Worm (Caenorhabditis elegans) whole organism, L4 larva: Measurements from ENCODE around the gene fbxb-15.
"Not testable (repeated sequence)": the region's sequence is repeated elsewhere in the genome, so short reads cannot be mapped to it uniquely, and the experiment has no call there.

Experiments used
- F26F4.8 ChIP-seq: fragments of 200-800 bp; sonication (Bioruptor generic); conservative IDR thresholded peaks from 2 replicates; pipeline ENCODE4 v1.3.6; 2022; ENCODE audit warnings: missing genetic modification characterization, missing compliant biosample characterization
- F37D6.2 ChIP-seq: sonication (generic microtip); optimal IDR thresholded peaks from 2 replicates; lab custom pipeline; 2016; ENCODE audit warnings: mild to moderate bottlenecking, missing genetic modification characterization, missing compliant biosample characterization
- F44E2.7 ChIP-seq: fragments of 200-800 bp; sonication (Bioruptor generic); IDR thresholded peaks from 2 replicates; pipeline ENCODE4 v2.1.2; 2022; ENCODE audit warnings: missing genetic modification characterization, missing compliant biosample characterization
- T26A8.4 ChIP-seq: fragments of 200-800 bp; sonication (Bioruptor generic); IDR thresholded peaks from 2 replicates; pipeline ENCODE4 v1.3.6; 2022; ENCODE audit warnings: missing genetic modification characterization, missing compliant biosample characterization
- Y48G9A.11 ChIP-seq: fragments of 200-800 bp; sonication (Bioruptor generic); IDR thresholded peaks from 2 replicates; pipeline ENCODE4 v1.3.6; 2022; ENCODE audit warnings: missing genetic modification reagents, missing genetic modification characterization, missing compliant biosample characterization
- ZK337.2 ChIP-seq: fragments of 200-800 bp; sonication (Bioruptor generic); IDR thresholded peaks from 2 replicates; pipeline ENCODE4 v1.3.6; 2022; ENCODE audit warnings: missing genetic modification reagents, missing genetic modification characterization, missing compliant biosample characterization
- ZK546.5 ChIP-seq, 2 experiments: sonication (generic microtip); optimal IDR thresholded peaks; 2 replicates each; lab custom pipeline; 2017; ENCODE audit warnings: missing biosample characterization in 2 of 2, missing genetic modification characterization in 2 of 2
- aly-2 ChIP-seq: sonication (generic microtip); optimal IDR thresholded peaks from 2 replicates; lab custom pipeline; 2018; ENCODE audit warnings: missing biosample characterization, missing genetic modification characterization
- ceh-20 ChIP-seq: fragments of 200-800 bp; sonication (Bioruptor generic); IDR thresholded peaks from 2 replicates; pipeline ENCODE4 v1.3.6; 2022; ENCODE audit warnings: missing genetic modification reagents, missing genetic modification characterization, missing compliant biosample characterization
- ceh-62 ChIP-seq: sonication (generic microtip); optimal IDR thresholded peaks from 2 replicates; lab custom pipeline; 2017; ENCODE audit warnings: missing biosample characterization, missing genetic modification characterization
- ceh-82 ChIP-seq: sonication (generic microtip); optimal IDR thresholded peaks from 2 replicates; lab custom pipeline; 2017; ENCODE audit warnings: missing biosample characterization, missing genetic modification characterization
- cey-2 ChIP-seq: sonication (generic microtip); optimal IDR thresholded peaks from 3 replicates; lab custom pipeline; 2017; ENCODE audit warnings: missing genetic modification characterization, mild to moderate bottlenecking, missing compliant biosample characterization, antibody characterized with exemption, borderline replicate concordance; ENCODE audit not compliant: insufficient read depth
- ctbp-1 ChIP-seq: fragments of 200-800 bp; sonication (Bioruptor generic); IDR thresholded peaks from 2 replicates; pipeline ENCODE4 v1.3.6; 2022; ENCODE audit warnings: missing genetic modification reagents, missing genetic modification characterization, missing compliant biosample characterization
- daf-16 ChIP-seq, 3 experiments: sonication (generic microtip); optimal IDR thresholded peaks; 2 replicates each; lab custom pipeline; 2016 to 2017; ENCODE audit warnings: missing genetic modification characterization in 3 of 3, missing genetic modification reagents in 3 of 3, mild to moderate bottlenecking in 2 of 3, missing compliant biosample characterization in 2 of 3, missing biosample characterization in 1 of 3, moderate library complexity in 1 of 3
- dmd-8 ChIP-seq: fragments of 200-800 bp; sonication (Bioruptor generic); IDR thresholded peaks from 2 replicates; pipeline ENCODE4 v1.3.6; 2022; ENCODE audit warnings: missing genetic modification characterization, missing compliant biosample characterization
- dmd-9 ChIP-seq: fragments of 200-800 bp; sonication (Bioruptor generic); IDR thresholded peaks from 2 replicates; pipeline ENCODE4 v1.3.6; 2022; ENCODE audit warnings: missing genetic modification reagents, missing genetic modification characterization, missing compliant biosample characterization
- dve-1 ChIP-seq: sonication (generic microtip); optimal IDR thresholded peaks from 2 replicates; lab custom pipeline; 2017; ENCODE audit warnings: antibody characterized with exemption, mild to moderate bottlenecking, missing genetic modification characterization, missing compliant biosample characterization; ENCODE audit not compliant: insufficient read depth
- egl-43 ChIP-seq: fragments of 200-800 bp; sonication (Bioruptor generic); IDR thresholded peaks from 2 replicates; pipeline ENCODE4 v1.3.6; 2022; ENCODE audit warnings: missing genetic modification reagents, missing genetic modification characterization, missing compliant biosample characterization
- fkh-10 ChIP-seq: fragments of 150-350 bp; optimal IDR thresholded peaks from 2 replicates; lab custom pipeline; 2014; ENCODE audit warnings: missing biosample characterization, missing genetic modification reagents, missing genetic modification characterization
- fos-1 ChIP-seq: fragments of 150-350 bp; optimal IDR thresholded peaks from 2 replicates; lab custom pipeline; 2014; ENCODE audit warnings: missing biosample characterization, missing genetic modification characterization
- hlh-30 ChIP-seq: sonication (generic microtip); optimal IDR thresholded peaks from 2 replicates; lab custom pipeline; 2017; ENCODE audit warnings: antibody characterized with exemption, mild to moderate bottlenecking, missing genetic modification characterization, missing compliant biosample characterization; ENCODE audit not compliant: insufficient read depth
- jun-1 ChIP-seq: fragments of 150-350 bp; optimal IDR thresholded peaks from 2 replicates; lab custom pipeline; 2014; ENCODE audit warnings: missing biosample characterization, missing genetic modification reagents, missing genetic modification characterization
- lin-1 ChIP-seq: fragments of 200-800 bp; sonication (Bioruptor generic); IDR thresholded peaks from 2 replicates; pipeline ENCODE4 v1.3.6; 2022; ENCODE audit warnings: missing genetic modification reagents, missing genetic modification characterization, missing compliant biosample characterization
- lin-15B ChIP-seq: fragments of 150-350 bp; sonication (generic microtip); optimal IDR thresholded peaks from 3 replicates; lab custom pipeline; 2014; ENCODE audit warnings: missing biosample characterization, missing genetic modification characterization
- lir-3 ChIP-seq: sonication (generic microtip); optimal IDR thresholded peaks from 2 replicates; lab custom pipeline; 2016; ENCODE audit warnings: mild to moderate bottlenecking, missing genetic modification characterization, missing compliant biosample characterization
- madf-5 ChIP-seq, 2 experiments: fragments of 200-800 bp; sonication (Bioruptor generic); IDR thresholded peaks; 2 replicates each; pipeline ENCODE4 v1.3.6; 2022; ENCODE audit warnings: missing compliant biosample characterization in 2 of 2, missing genetic modification characterization in 2 of 2
- mxl-3 ChIP-seq: fragments of 200-800 bp; sonication (Bioruptor generic); optimal IDR thresholded peaks from 2 replicates; lab custom pipeline; 2018; ENCODE audit warnings: mild to moderate bottlenecking, missing genetic modification characterization, missing compliant biosample characterization
- nhr-111 ChIP-seq: fragments of 200-800 bp; sonication (Bioruptor generic); optimal IDR thresholded peaks from 2 replicates; lab custom pipeline; 2018; ENCODE audit warnings: mild to moderate bottlenecking, missing genetic modification characterization, missing compliant biosample characterization
- nhr-28 ChIP-seq: fragments of 150-350 bp; optimal IDR thresholded peaks from 2 replicates; lab custom pipeline; 2014; ENCODE audit warnings: missing biosample characterization, missing genetic modification characterization
- nhr-42 ChIP-seq: fragments of 200-800 bp; sonication (Bioruptor generic); IDR thresholded peaks from 2 replicates; pipeline ENCODE4 v1.3.6; 2022; ENCODE audit warnings: missing genetic modification characterization, missing compliant biosample characterization
- nhr-76 ChIP-seq: fragments of 150-350 bp; optimal IDR thresholded peaks from 2 replicates; lab custom pipeline; 2014; ENCODE audit warnings: missing biosample characterization, missing genetic modification characterization
- php-3 ChIP-seq: fragments of 200-800 bp; sonication (Bioruptor generic); IDR thresholded peaks from 2 replicates; pipeline ENCODE4 v1.3.6; 2022; ENCODE audit warnings: missing genetic modification reagents, missing genetic modification characterization, missing compliant biosample characterization
- pqm-1 ChIP-seq: sonication (generic microtip); optimal IDR thresholded peaks from 2 replicates; lab custom pipeline; 2017; ENCODE audit warnings: missing biosample characterization, missing genetic modification characterization
- saeg-2 ChIP-seq: fragments of 200-800 bp; sonication (Bioruptor generic); IDR thresholded peaks from 2 replicates; pipeline ENCODE4 v1.3.6; 2022; ENCODE audit warnings: missing genetic modification reagents, missing genetic modification characterization, missing compliant biosample characterization
- skn-1 ChIP-seq: fragments of 150-350 bp; optimal IDR thresholded peaks from 2 replicates; lab custom pipeline; 2014; ENCODE audit warnings: missing biosample characterization, missing genetic modification characterization
- spr-1 ChIP-seq: sonication (generic microtip); optimal IDR thresholded peaks from 2 replicates; lab custom pipeline; 2016; ENCODE audit warnings: mild to moderate bottlenecking, missing genetic modification characterization, missing compliant biosample characterization
- tra-1 ChIP-seq: fragments of 200-800 bp; sonication (Bioruptor generic); IDR thresholded peaks from 2 replicates; pipeline ENCODE4 v1.3.6; 2022; ENCODE audit warnings: missing genetic modification reagents, missing genetic modification characterization, missing compliant biosample characterization
- unc-39 ChIP-seq: sonication (generic microtip); optimal IDR thresholded peaks from 2 replicates; lab custom pipeline; 2017; ENCODE audit warnings: missing biosample characterization, missing genetic modification characterization
- unc-62 ChIP-seq, 3 experiments: fragments of 150-350 bp in 1 of 3; sonication (generic microtip); optimal IDR thresholded peaks in 2 of 3; peaks in 1 of 3; 1 replicate in 1 of 3; 2 replicates in 2 of 3; lab custom pipeline; 2014 to 2017; ENCODE audit warnings: missing biosample characterization in 3 of 3, missing genetic modification characterization in 3 of 3, missing genetic modification reagents in 3 of 3, missing genotype in 1 of 3
- zip-11 ChIP-seq: fragments of 200-800 bp; sonication (Bioruptor generic); IDR thresholded peaks from 2 replicates; pipeline ENCODE4 v1.3.6; 2022; ENCODE audit warnings: missing genetic modification characterization, missing compliant biosample characterization
- ztf-7 ChIP-seq: fragments of 150-350 bp; optimal IDR thresholded peaks from 2 replicates; lab custom pipeline; 2014; ENCODE audit warnings: missing biosample characterization, missing genetic modification characterization

fbxb-15 gene

DNA sequence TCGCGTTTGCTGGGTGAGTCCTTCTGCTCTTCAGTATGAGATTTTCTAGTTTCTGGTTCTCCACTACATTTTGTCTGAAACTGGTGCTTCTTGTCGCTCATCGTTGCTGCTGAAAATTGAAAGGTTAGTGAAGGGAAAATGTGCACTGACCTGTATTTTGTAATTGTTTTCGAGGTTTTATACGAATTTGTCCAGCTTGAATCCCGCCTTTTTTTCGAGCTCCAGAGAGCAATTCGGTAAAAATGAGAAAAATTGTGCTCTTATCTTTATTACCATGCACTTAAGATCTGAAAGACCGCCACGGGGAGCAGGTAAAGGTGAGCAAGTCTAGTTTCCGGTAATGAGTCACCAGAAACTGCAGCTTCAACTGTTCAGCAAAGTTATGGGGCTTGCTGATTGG is 25.5 kb downstream of the fbxb-15 start, which contains the start of gene C08E3.15:
C08E3.15 (minus strand) TSS at position 101 of the 400 bp plus-strand sequence.
- TF ChIP-seq madf-5 (GFP tag; IDR thresholded peaks at IDR 0.05; lab: Robert Waterston, UW); cey-2 (tag; lab: Kevin White, UChicago); nhr-42 (GFP tag; lab: Robert Waterston, UW): not testable (repeated sequence)

DNA sequence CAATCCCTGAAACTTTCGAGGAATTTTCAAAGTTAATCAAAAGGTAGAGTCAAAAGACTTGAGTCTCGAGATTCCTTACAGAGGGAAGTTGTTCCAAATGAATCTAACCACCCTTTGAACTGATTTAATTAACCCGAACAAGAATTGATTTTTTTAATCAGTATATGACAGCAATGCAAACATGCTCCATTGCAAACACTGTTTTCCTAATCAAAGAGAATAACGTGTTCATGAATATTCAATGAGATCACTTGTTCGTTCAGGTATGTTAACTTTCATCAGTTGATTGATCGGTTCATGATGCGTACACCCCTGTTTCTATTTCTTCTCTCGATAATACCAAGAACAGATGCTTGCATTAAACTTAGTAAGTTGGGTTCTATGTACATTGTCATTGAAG is 27.6 kb downstream of the fbxb-15 start, which contains the start of gene C08E3.14:
C08E3.14 (plus strand) TSS at position 301 of the 400 bp plus-strand sequence.
- TF ChIP-seq aly-2 (no peak), php-3 (GFP tag; lab: Robert Waterston, UW) (no peak), dve-1 (tag; lab: Kevin White, UChicago) (no peak), fos-1 (tag; lab: Kevin White, UChicago) (no peak), lin-15B (tag; lab: Kevin White, UChicago) (no peak), ztf-7 (tag; lab: Kevin White, UChicago) (no peak), jun-1 (tag; lab: Kevin White, UChicago) (no peak), F44E2.7 (GFP tag; lab: Robert Waterston, UW) (no peak), zip-11 (GFP tag; lab: Robert Waterston, UW) (no peak), ctbp-1 (no peak), unc-39 (tag; lab: Kevin White, UChicago) (no peak), ceh-62 (tag; lab: Kevin White, UChicago) (no peak), ceh-82 (tag; lab: Kevin White, UChicago) (no peak), egl-43 (no peak), madf-5 (GFP tag; IDR thresholded peaks at IDR 0.05; lab: Robert Waterston, UW) (no peak), lir-3 (tag; lab: Kevin White, UChicago) (no peak), ceh-20 (no peak), nhr-111 (GFP tag; lab: Kevin White, UChicago) (no peak), dmd-9 (no peak), pqm-1 (no peak)
- TF ChIP-seq, all 104 proteins: peak for 0

- TF ChIP-seq hlh-30 (tag; lab: Kevin White, UChicago): no peak
- TF ChIP-seq spr-1 (tag; lab: Kevin White, UChicago): no peak
- TF ChIP-seq ZK546.5 (tag; optimal IDR thresholded peaks at IDR 0.05; lab: Kevin White, UChicago): no peak
- TF ChIP-seq saeg-2: no peak
- no peak for TF ChIP-seq F26F4.8 (GFP tag; lab: Robert Waterston, UW)
Observed at ce11 chrII:1624572-1624971, 28.7 kb downstream of the fbxb-15 start, which contains the start of gene fbxa-160. fbxa-160 (minus strand) TSS chrII:1624672.

DNA sequence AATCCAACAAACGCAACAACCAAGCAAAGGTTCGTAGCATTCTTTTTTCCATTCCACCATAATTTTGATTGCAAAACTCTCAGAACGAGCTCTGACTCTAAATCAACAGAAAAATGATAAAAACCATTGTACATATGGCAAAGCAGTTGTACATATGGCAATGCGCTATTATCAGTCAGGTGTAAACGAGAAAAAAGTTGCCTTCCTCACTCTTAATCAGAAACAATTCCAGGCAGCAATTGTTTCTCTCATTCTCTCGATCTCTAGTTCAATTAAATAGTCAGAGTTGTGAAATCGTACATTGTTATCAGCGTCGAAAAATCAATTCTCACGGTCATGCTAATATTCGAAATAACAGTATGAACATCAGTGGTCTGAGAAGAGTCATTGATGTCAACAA is 31.5 kb downstream of the fbxb-15 start:
- no peak for TF ChIP-seq nhr-76
- no peak for TF ChIP-seq skn-1 (tag; lab: Kevin White, UChicago)
- no peak for TF ChIP-seq ceh-62 (tag; lab: Kevin White, UChicago)
- TF ChIP-seq daf-16 (GFP tag; optimal IDR thresholded peaks at IDR 0.05; lab: Kevin White, UChicago): no peak
- no peak for TF ChIP-seq daf-16 (tag; optimal IDR thresholded peaks at IDR 0.05; lab: Kevin White, UChicago)
- TF ChIP-seq pqm-1: peak; percentile 95
- peak; percentile 15 for TF ChIP-seq mxl-3 (GFP tag; lab: Kevin White, UChicago)
- TF ChIP-seq tra-1 (GFP tag; lab: Robert Waterston, UW): no peak
- TF ChIP-seq lin-1 (GFP tag; lab: Robert Waterston, UW): no peak
- TF ChIP-seq ZK337.2 (GFP tag; lab: Robert Waterston, UW): no peak
- peak; percentile 45 for TF ChIP-seq nhr-28
- TF ChIP-seq fkh-10 (GFP tag; lab: Kevin White, UChicago): no peak
- no peak for TF ChIP-seq Y48G9A.11
- no peak for TF ChIP-seq F37D6.2
- TF ChIP-seq T26A8.4 (GFP tag; lab: Robert Waterston, UW): no peak
- TF ChIP-seq dmd-8: no peak
- peak in 1 of 2 experiments; percentile 71 for TF ChIP-seq unc-62 (GFP tag; optimal IDR thresholded peaks at IDR 0.05 in 1 of 2; lab: Kevin White, UChicago)
- no peak for TF ChIP-seq unc-62 (tag; optimal IDR thresholded peaks at IDR 0.05; lab: Kevin White, UChicago)
